Worm (Caenorhabditis elegans) whole organism, midembryonic: ENCODE results near the gene nspc-19.

Experiments
- T22C8.4 ChIP-seq: fragments of 200-800 bp; sonication (Bioruptor generic); IDR thresholded peaks from 2 replicates; pipeline ENCODE4 v1.3.6; 2022; ENCODE audit warnings: missing genetic modification characterization, missing compliant biosample characterization
- cog-1 ChIP-seq: sonication (generic microtip); optimal IDR thresholded peaks from 2 replicates; lab custom pipeline; 2016; ENCODE audit warnings: missing genetic modification characterization, missing compliant biosample characterization
- flt-1 ChIP-seq: fragments of 200-800 bp; sonication (Bioruptor generic); IDR thresholded peaks from 2 replicates; pipeline ENCODE4 v1.3.6; 2022; ENCODE audit warnings: missing genetic modification characterization, missing compliant biosample characterization
- klf-2 ChIP-seq: fragments of 200-800 bp; sonication (Bioruptor generic); conservative IDR thresholded peaks from 2 replicates; pipeline ENCODE4 v1.3.6; 2022; ENCODE audit warnings: missing genetic modification reagents, missing genetic modification characterization, missing compliant biosample characterization
- med-1 ChIP-seq: sonication (generic microtip); optimal IDR thresholded peaks from 2 replicates; lab custom pipeline; 2017; ENCODE audit warnings: missing genetic modification characterization, mild to moderate bottlenecking, missing compliant biosample characterization, antibody characterized with exemption, missing genetic modification reagents; ENCODE audit not compliant: insufficient read depth
- ref-1 ChIP-seq: fragments of 200-800 bp; sonication (Bioruptor generic); conservative IDR thresholded peaks from 2 replicates; pipeline ENCODE4 v1.3.6; 2022; ENCODE audit warnings: missing genetic modification reagents, missing genetic modification characterization, missing compliant biosample characterization
- tab-1 ChIP-seq: fragments of 200-800 bp; sonication (Bioruptor generic); IDR thresholded peaks from 2 replicates; pipeline ENCODE4 v1.3.6; 2022; ENCODE audit warnings: missing genetic modification characterization, missing compliant biosample characterization
- ztf-23 ChIP-seq: fragments of 200-800 bp; sonication (Bioruptor generic); IDR thresholded peaks from 2 replicates; pipeline ENCODE4 v1.3.6; 2022; ENCODE audit warnings: missing genetic modification reagents, missing genetic modification characterization, missing compliant biosample characterization
- ztf-29 ChIP-seq: fragments of 200-800 bp; sonication (Bioruptor generic); IDR thresholded peaks from 2 replicates; pipeline ENCODE4 v1.3.6; 2022; ENCODE audit warnings: missing genetic modification reagents, missing genetic modification characterization, missing compliant biosample characterization

nspc-19 gene

ce11 chrX:14504551-14504902 is 24.0 kb upstream of the nspc-19 start:
- TF ChIP-seq ztf-23 (GFP tag; lab: Robert Waterston, UW) = no peak
- no peak for TF ChIP-seq T22C8.4 (GFP tag; lab: Robert Waterston, UW)
- TF ChIP-seq med-1 (GFP tag; lab: Kevin White, UChicago) = no peak
- TF ChIP-seq cog-1 (tag; lab: Kevin White, UChicago) = no peak
- TF ChIP-seq ztf-29 = no peak
- no peak for TF ChIP-seq tab-1 (GFP tag; lab: Robert Waterston, UW)
- TF ChIP-seq klf-2 = no peak
- TF ChIP-seq ref-1 (GFP tag; lab: Robert Waterston, UW) = no peak
- no peak for TF ChIP-seq flt-1 (GFP tag; lab: Robert Waterston, UW)

- TF ChIP-seq med-1 (GFP tag; lab: Kevin White, UChicago) = no peak
- TF ChIP-seq ztf-23 (GFP tag; lab: Robert Waterston, UW) = no peak
- no peak for TF ChIP-seq tab-1 (GFP tag; lab: Robert Waterston, UW)
- TF ChIP-seq flt-1 (GFP tag; lab: Robert Waterston, UW) = peak; percentile 18; the same call in 1 of the 2 replicates
- TF ChIP-seq cog-1 (tag; lab: Kevin White, UChicago) = no peak
Observed at ce11 chrX:14505578-14506353, 22.7 kb upstream of the nspc-19 start.

ce11 chrX:14507992-14508391 is 20.5 kb upstream of the nspc-19 start:
- no peak for TF ChIP-seq cog-1 (tag; lab: Kevin White, UChicago)
- no peak for TF ChIP-seq ztf-29
- TF ChIP-seq ztf-23 (GFP tag; lab: Robert Waterston, UW) = no peak
- TF ChIP-seq flt-1 (GFP tag; lab: Robert Waterston, UW) = no peak
- no peak for TF ChIP-seq tab-1 (GFP tag; lab: Robert Waterston, UW)
- no peak for TF ChIP-seq T22C8.4 (GFP tag; lab: Robert Waterston, UW)
- no peak for TF ChIP-seq klf-2
- no peak for TF ChIP-seq med-1 (GFP tag; lab: Kevin White, UChicago)
- no peak for TF ChIP-seq ref-1 (GFP tag; lab: Robert Waterston, UW)

ce11 chrX:14508823-14509259 is 19.7 kb upstream of the nspc-19 start:
- TF ChIP-seq med-1 (GFP tag; lab: Kevin White, UChicago) (no peak), flt-1 (GFP tag; lab: Robert Waterston, UW) (no peak), cog-1 (tag; lab: Kevin White, UChicago) (no peak), ref-1 (GFP tag; lab: Robert Waterston, UW) (no peak), ztf-23 (GFP tag; lab: Robert Waterston, UW) (no peak), klf-2 (no peak)

- TF ChIP-seq T22C8.4 (GFP tag; lab: Robert Waterston, UW) = no peak
Observed at ce11 chrX:14510358-14510757, 18.1 kb upstream of the nspc-19 start.

- TF ChIP-seq T22C8.4 (GFP tag; lab: Robert Waterston, UW) (no peak), flt-1 (GFP tag; lab: Robert Waterston, UW) (no peak), tab-1 (GFP tag; lab: Robert Waterston, UW) (no peak), ztf-29 (no peak), ref-1 (GFP tag; lab: Robert Waterston, UW) (no peak), klf-2 (no peak), ztf-23 (GFP tag; lab: Robert Waterston, UW) (no peak), med-1 (GFP tag; lab: Kevin White, UChicago) (no peak), cog-1 (tag; lab: Kevin White, UChicago) (no peak)
Observed at ce11 chrX:14512817-14513216, 15.7 kb upstream of the nspc-19 start, which contains the start of gene fbxa-141. Gene fbxa-141, minus strand, starts transcription at chrX:14512917.

ce11 chrX:14513462-14513861 is 15.0 kb upstream of the nspc-19 start:
- TF ChIP-seq med-1 (GFP tag; lab: Kevin White, UChicago) = no peak
- no peak for TF ChIP-seq ztf-23 (GFP tag; lab: Robert Waterston, UW)
- TF ChIP-seq ref-1 (GFP tag; lab: Robert Waterston, UW) = no peak
- no peak for TF ChIP-seq cog-1 (tag; lab: Kevin White, UChicago)
- no peak for TF ChIP-seq tab-1 (GFP tag; lab: Robert Waterston, UW)
- peak; percentile 54; the same call in 1 of the 2 replicates for TF ChIP-seq T22C8.4 (GFP tag; lab: Robert Waterston, UW)
- no peak for TF ChIP-seq flt-1 (GFP tag; lab: Robert Waterston, UW)
- no peak for TF ChIP-seq ztf-29

- TF ChIP-seq ref-1 (GFP tag; lab: Robert Waterston, UW) (no peak), T22C8.4 (GFP tag; lab: Robert Waterston, UW) (no peak)
Observed at ce11 chrX:14515028-14515427, 13.5 kb upstream of the nspc-19 start, which contains the start of gene gcsh-1. Gene gcsh-1, minus strand, starts transcription at chrX:14515073.

ce11 chrX:14516560-14516959 is 11.9 kb upstream of the nspc-19 start, which contains the start of gene D1025.10:
Gene D1025.10, plus strand, starts transcription at chrX:14516860.
- TF ChIP-seq T22C8.4 (GFP tag; lab: Robert Waterston, UW) (no peak), med-1 (GFP tag; lab: Kevin White, UChicago) (no peak), cog-1 (tag; lab: Kevin White, UChicago) (no peak), tab-1 (GFP tag; lab: Robert Waterston, UW) (no peak), ref-1 (GFP tag; lab: Robert Waterston, UW) (no peak), klf-2 (no peak), flt-1 (GFP tag; lab: Robert Waterston, UW) (no peak), ztf-23 (GFP tag; lab: Robert Waterston, UW) (no peak), ztf-29 (no peak)

ce11 chrX:14517842-14518241 is 10.7 kb upstream of the nspc-19 start:
- TF ChIP-seq flt-1 (GFP tag; lab: Robert Waterston, UW) = no peak
- no peak for TF ChIP-seq ref-1 (GFP tag; lab: Robert Waterston, UW)
- TF ChIP-seq ztf-29 = no peak
